Fruit fly (Drosophila melanogaster): ENCODE measurements around the gene CG42394.

Gene CG42394

DNA sequence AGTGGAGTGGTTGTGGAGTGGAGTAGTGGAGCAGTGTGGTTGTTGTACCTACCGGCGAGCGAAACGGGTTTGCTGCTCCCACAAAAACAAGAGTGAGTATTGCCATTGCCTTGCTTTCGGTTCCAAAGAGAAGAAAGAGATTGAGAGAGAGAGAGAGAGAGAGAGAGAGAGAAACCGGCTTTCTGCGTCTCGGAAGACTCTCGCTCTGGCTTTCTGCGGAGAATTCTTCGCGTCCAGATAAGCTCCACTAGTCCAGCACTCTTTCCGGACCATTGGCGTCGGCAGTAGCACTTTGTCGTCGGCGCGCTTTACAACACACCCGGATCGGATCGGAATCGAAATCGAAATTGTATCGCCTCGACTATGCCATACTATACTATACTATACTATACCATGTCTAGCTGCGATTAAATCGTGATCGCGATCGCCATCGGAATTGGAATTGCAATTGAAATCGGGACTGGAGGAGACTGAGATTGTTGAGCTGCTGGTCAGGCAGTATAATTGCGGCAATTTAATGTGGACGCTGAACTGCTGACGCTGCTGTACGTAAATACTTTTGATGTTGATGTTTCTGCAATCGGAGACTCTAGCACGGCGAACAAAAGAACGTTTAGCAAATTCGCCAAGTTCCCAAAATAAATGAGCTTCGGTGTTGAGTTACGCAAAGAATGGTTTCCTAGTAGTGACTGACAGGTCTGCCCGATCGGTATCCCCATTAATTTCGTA is 22.7 kb upstream of the CG42394 start, which contains the start of gene Cad86C (continued):
- TF ChIP-seq mirr (GFP tag; optimal IDR thresholded peaks at IDR 0.05) (peak; percentile 15), B-H1 (GFP tag; IDR thresholded peaks at IDR 0.05) (no peak), ac (GFP tag; optimal IDR thresholded peaks at IDR 0.05) (no peak), sc (optimal IDR thresholded peaks at IDR 0.05) (no peak), sc (GFP tag; optimal IDR thresholded peaks at IDR 0.05) (no peak), Myb (GFP tag; optimal IDR thresholded peaks at IDR 0.05) (no peak), Ets97D (GFP tag; optimal IDR thresholded peaks at IDR 0.05) (no peak), CG10274 (GFP tag; optimal IDR thresholded peaks at IDR 0.05) (no peak), gsb-n (tag; optimal IDR thresholded peaks at IDR 0.05) (no peak), tap (tag; optimal IDR thresholded peaks at IDR 0.05) (no peak), lilli (GFP tag; optimal IDR thresholded peaks at IDR 0.05) (no peak), fd64A (GFP tag; optimal IDR thresholded peaks at IDR 0.05) (no peak), kni (GFP tag; optimal IDR thresholded peaks at IDR 0.05) (peak; percentile 63), CG10431 (GFP tag; optimal IDR thresholded peaks at IDR 0.05) (no peak), CG15073 (GFP tag; optimal IDR thresholded peaks at IDR 0.05) (no peak), ftz-f1 (GFP tag; optimal IDR thresholded peaks at IDR 0.05) (no peak), Fer3 (tag; optimal IDR thresholded peaks at IDR 0.05) (no peak), Atf3 (GFP tag; optimal IDR thresholded peaks at IDR 0.05) (no peak), ham (GFP tag; IDR thresholded peaks at IDR 0.05) (no peak), CG11560 (tag; IDR thresholded peaks at IDR 0.05) (no peak), CG31365 (tag; optimal IDR thresholded peaks at IDR 0.05) (no peak), CG14667 (GFP tag; IDR thresholded peaks at IDR 0.05) (no peak), CG9215 (GFP tag; IDR thresholded peaks at IDR 0.05) (no peak), scrt (GFP tag; optimal IDR thresholded peaks at IDR 0.05) (no peak), slou (GFP tag; optimal IDR thresholded peaks at IDR 0.05) (no peak), bbx (GFP tag; IDR thresholded peaks at IDR 0.05; ENCODE audit: partially characterized antibody) (peak; percentile 59; the same call in 1 of the 2 replicates), peb (GFP tag; IDR thresholded peaks at IDR 0.05) (no peak), CG31441 (GFP tag; IDR thresholded peaks at IDR 0.05) (no peak), Dfd (GFP tag; optimal IDR thresholded peaks at IDR 0.05) (no peak), zen2 (GFP tag; IDR thresholded peaks at IDR 0.05; ENCODE audit: partially characterized antibody) (peak; percentile 71; the same call in 2 of the 3 replicates), CG17359 (tag; optimal IDR thresholded peaks at IDR 0.05) (no peak), Dp (GFP tag; optimal IDR thresholded peaks at IDR 0.05) (no peak), hkb (optimal IDR thresholded peaks at IDR 0.05) (no peak), hkb (GFP tag; IDR thresholded peaks at IDR 0.05) (no peak; the same call in 1 of the 2 replicates), TFAM (GFP tag; optimal IDR thresholded peaks at IDR 0.05) (no peak), Antp (GFP tag; optimal IDR thresholded peaks at IDR 0.05) (no peak), CG2129 (GFP tag; IDR thresholded peaks at IDR 0.05; ENCODE audit: partially characterized antibody) (no peak), fu2 (GFP tag; optimal IDR thresholded peaks at IDR 0.05) (no peak), CG9727 (GFP tag; optimal IDR thresholded peaks at IDR 0.05) (no peak), dmrt11E (tag; optimal IDR thresholded peaks at IDR 0.05) (no peak), CG4404 (GFP tag; IDR thresholded peaks at IDR 0.05) (no peak), CG11723 (GFP tag; optimal IDR thresholded peaks at IDR 0.05) (no peak), row (GFP tag; IDR thresholded peaks at IDR 0.05) (no peak), Lim3 (GFP tag; IDR thresholded peaks at IDR 0.05) (no peak), Hmx (GFP tag; optimal IDR thresholded peaks at IDR 0.05) (no peak), CG6654 (GFP tag; optimal IDR thresholded peaks at IDR 0.05) (no peak), CG18262 (tag; optimal IDR thresholded peaks at IDR 0.05) (no peak), shn (GFP tag; optimal IDR thresholded peaks at IDR 0.05) (no peak), HmgZ (tag; optimal IDR thresholded peaks at IDR 0.05) (no peak), Atf6 (GFP tag; IDR thresholded peaks at IDR 0.05) (no peak), ab (GFP tag; optimal IDR thresholded peaks at IDR 0.05) (no peak), gro (GFP tag; optimal IDR thresholded peaks at IDR 0.05) (no peak)

Data from whole organism, embryonic.